Worm (Caenorhabditis elegans) whole organism, early embryonic: ENCODE measurements around the gene F55A11.11.

Source experiments
- ama-1 ChIP-seq: fragments of 150-350 bp; optimal IDR thresholded peaks from 2 replicates; lab custom pipeline; 2014
- flt-1 ChIP-seq: fragments of 200-800 bp; sonication (Bioruptor generic); IDR thresholded peaks from 2 replicates; pipeline ENCODE4 v1.3.6; 2022; ENCODE audit warnings: missing genetic modification characterization, missing compliant biosample characterization

DNA sequence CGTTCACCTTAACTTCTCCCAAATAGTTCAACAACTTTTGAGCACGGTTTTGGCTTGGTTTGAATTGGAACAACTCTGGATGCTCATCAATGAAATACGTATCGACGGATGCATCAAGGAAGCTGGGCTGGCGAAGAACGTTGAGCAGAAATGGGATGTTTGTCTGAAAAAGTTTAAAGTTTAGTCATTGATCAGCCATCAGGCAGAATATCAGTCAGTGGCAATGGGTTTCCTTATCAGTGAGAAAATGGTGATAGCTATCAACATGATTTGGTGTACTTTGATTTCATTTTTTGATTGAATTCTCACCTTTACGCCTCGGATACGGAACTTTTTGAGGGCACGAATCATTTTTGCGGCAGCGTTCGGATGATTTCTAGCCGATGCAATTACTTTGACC is 37.6 kb downstream of the F55A11.11 start:
- no peak for TF ChIP-seq ama-1 (lab: Kevin White, UChicago)
- TF ChIP-seq flt-1 (GFP tag; lab: Robert Waterston, UW) = no peak
